Fruit fly (Drosophila melanogaster) whole organism, embryonic: ENCODE measurements around the gene CG10793.
A peak's percentile ranks its signal among the peaks of the same experiment; 100 is the strongest.

ENCODE experiments used
- BEAF-32 ChIP-seq: fragments of 200-800 bp; sonication (Bioruptor generic); optimal IDR thresholded peaks from 3 replicates; lab custom pipeline; 2017; ENCODE audit warnings: missing biosample characterization, missing genetic modification characterization, mild to moderate bottlenecking, moderate library complexity, missing genetic modification reagents
- CG10543 ChIP-seq: fragments of 200-800 bp; sonication (Bioruptor generic); optimal IDR thresholded peaks from 3 replicates; lab custom pipeline; 2017; ENCODE audit warnings: missing biosample characterization, mild to moderate bottlenecking, missing genetic modification characterization, moderate library complexity
- CG12236 ChIP-seq: fragments of 200-800 bp; sonication (Bioruptor generic); optimal IDR thresholded peaks from 2 replicates; lab custom pipeline; 2016; ENCODE audit warnings: missing biosample characterization, missing genetic modification characterization
- CG12769 ChIP-seq: fragments of 200-800 bp; sonication (Bioruptor generic); optimal IDR thresholded peaks from 2 replicates; lab custom pipeline; 2019; ENCODE audit warnings: missing biosample characterization, mild to moderate bottlenecking, missing genetic modification characterization, moderate library complexity
- CG14014 ChIP-seq: fragments of 200-800 bp; sonication (Bioruptor generic); IDR thresholded peaks from 2 replicates; pipeline ENCODE4 v1.3.6; 2022; ENCODE audit warnings: missing biosample characterization, missing genetic modification characterization
- CG14050 ChIP-seq: fragments of 200-800 bp; sonication (Bioruptor generic); IDR thresholded peaks from 3 replicates; pipeline ENCODE4 v1.3.6; 2022; ENCODE audit warnings: missing biosample characterization, missing genetic modification characterization
- CG15479 ChIP-seq: fragments of 200-800 bp; sonication (Bioruptor generic); optimal IDR thresholded peaks from 3 replicates; lab custom pipeline; 2019; ENCODE audit warnings: missing biosample characterization, mild to moderate bottlenecking, missing genetic modification characterization, moderate library complexity
- CG17802 ChIP-seq: fragments of 200-800 bp; sonication (Bioruptor generic); optimal IDR thresholded peaks from 2 replicates; lab custom pipeline; 2018; ENCODE audit warnings: missing biosample characterization, mild to moderate bottlenecking, missing genetic modification characterization, moderate library complexity
- CG18619 ChIP-seq: fragments of 200-800 bp; sonication (Bioruptor generic); optimal IDR thresholded peaks from 3 replicates; lab custom pipeline; 2017; ENCODE audit warnings: missing biosample characterization, mild to moderate bottlenecking, missing genetic modification characterization
- CG2129 ChIP-seq: fragments of 200-800 bp; sonication (Bioruptor generic); IDR thresholded peaks from 2 replicates; pipeline ENCODE4 v1.3.6; 2022; ENCODE audit warnings: missing biosample characterization, missing genetic modification characterization; ENCODE audit not compliant: partially characterized antibody
- CG3065 ChIP-seq: fragments of 200-800 bp; sonication (Bioruptor generic); optimal IDR thresholded peaks from 2 replicates; lab custom pipeline; 2016; ENCODE audit warnings: missing biosample characterization, missing genetic modification characterization
- CG43689 ChIP-seq: fragments of 200-800 bp; sonication (Bioruptor generic); IDR thresholded peaks from 2 replicates; pipeline ENCODE4 v1.3.6; 2022; ENCODE audit warnings: missing biosample characterization, missing genetic modification characterization
- CG4424 ChIP-seq: fragments of 200-800 bp; sonication (Bioruptor generic); optimal IDR thresholded peaks from 3 replicates; lab custom pipeline; 2016; ENCODE audit warnings: missing biosample characterization, missing genetic modification characterization
- CG4617 ChIP-seq: fragments of 200-800 bp; sonication (Bioruptor generic); optimal IDR thresholded peaks from 3 replicates; lab custom pipeline; 2016; ENCODE audit warnings: missing biosample characterization, missing genetic modification characterization, borderline replicate concordance
- CG4730 ChIP-seq: fragments of 200-800 bp; sonication (Bioruptor generic); IDR thresholded peaks from 2 replicates; pipeline ENCODE4 v1.3.6; 2022; ENCODE audit warnings: missing biosample characterization, missing genetic modification characterization
- CG6689 ChIP-seq: fragments of 200-800 bp; sonication (Bioruptor generic); IDR thresholded peaks from 2 replicates; pipeline ENCODE4 v1.3.6; 2022; ENCODE audit warnings: missing biosample characterization, missing genetic modification characterization
- CG7839 ChIP-seq: fragments of 200-800 bp; sonication (Bioruptor generic); optimal IDR thresholded peaks from 3 replicates; lab custom pipeline; 2018; ENCODE audit warnings: missing biosample characterization, mild to moderate bottlenecking, missing genetic modification characterization, moderate library complexity
- CG9437 ChIP-seq: fragments of 200-800 bp; sonication (Bioruptor generic); optimal IDR thresholded peaks from 2 replicates; lab custom pipeline; 2018; ENCODE audit warnings: missing biosample characterization, mild to moderate bottlenecking, missing genetic modification characterization
- CTCF ChIP-seq: fragments of 200-800 bp; sonication (Bioruptor generic); optimal IDR thresholded peaks from 2 replicates; lab custom pipeline; 2017; ENCODE audit warnings: missing biosample characterization, mild to moderate bottlenecking, missing genetic modification characterization, moderate library complexity
- Dip2 ChIP-seq: fragments of 200-800 bp; sonication (Bioruptor generic); IDR thresholded peaks from 2 replicates; pipeline ENCODE4 v1.3.6; 2022; ENCODE audit warnings: missing biosample characterization, missing genetic modification characterization
- Doc2 ChIP-seq: fragments of 200-800 bp; sonication (Bioruptor generic); IDR thresholded peaks from 2 replicates; pipeline ENCODE4 v1.3.6; 2022; ENCODE audit warnings: missing biosample characterization, missing genetic modification characterization
- Ets97D ChIP-seq: fragments of 200-800 bp; sonication (Bioruptor generic); optimal IDR thresholded peaks from 3 replicates; lab custom pipeline; 2016; ENCODE audit warnings: missing biosample characterization, missing genetic modification characterization
- Gsc ChIP-seq: fragments of 200-800 bp; sonication (Bioruptor generic); IDR thresholded peaks from 2 replicates; pipeline ENCODE4 v1.3.6; 2022; ENCODE audit warnings: missing biosample characterization, missing genetic modification characterization
- Hr51 ChIP-seq, 2 experiments: fragments of 200-800 bp; sonication (Bioruptor generic); optimal IDR thresholded peaks; 2 replicates in 1 of 2; 3 replicates in 1 of 2; lab custom pipeline; 2016 to 2018; ENCODE audit warnings: missing biosample characterization in 2 of 2, missing genetic modification characterization in 2 of 2, mild to moderate bottlenecking in 1 of 2, moderate library complexity in 1 of 2
- Kr ChIP-seq: fragments of 200-800 bp; sonication (Bioruptor generic); optimal IDR thresholded peaks from 2 replicates; lab custom pipeline; 2017; ENCODE audit warnings: missing biosample characterization, mild to moderate bottlenecking, missing genetic modification characterization
- MESR4 ChIP-seq: fragments of 200-800 bp; sonication (Bioruptor generic); optimal IDR thresholded peaks from 2 replicates; lab custom pipeline; 2018; ENCODE audit warnings: missing biosample characterization, mild to moderate bottlenecking, missing genetic modification characterization, moderate library complexity
- NK7.1 ChIP-seq: fragments of 200-800 bp; sonication (Bioruptor generic); optimal IDR thresholded peaks from 3 replicates; lab custom pipeline; 2016; ENCODE audit warnings: missing biosample characterization, missing genetic modification characterization
- Scr ChIP-seq: fragments of 200-800 bp; sonication (Bioruptor generic); IDR thresholded peaks from 2 replicates; pipeline ENCODE4 v1.3.6; 2022; ENCODE audit warnings: missing biosample characterization, missing genetic modification characterization; ENCODE audit not compliant: partially characterized antibody
- Six4 ChIP-seq: fragments of 200-800 bp; sonication (Bioruptor generic); optimal IDR thresholded peaks from 2 replicates; lab custom pipeline; 2016; ENCODE audit warnings: missing biosample characterization, missing genetic modification characterization
- al ChIP-seq: fragments of 200-800 bp; sonication (Bioruptor generic); IDR thresholded peaks from 2 replicates; pipeline ENCODE4 v1.3.6; 2022; ENCODE audit warnings: missing biosample characterization, missing genetic modification characterization
- amos ChIP-seq: fragments of 200-800 bp; sonication (Bioruptor generic); IDR thresholded peaks from 2 replicates; pipeline ENCODE4 v1.3.6; 2022; ENCODE audit warnings: missing biosample characterization, missing genetic modification characterization; ENCODE audit not compliant: partially characterized antibody
- ap ChIP-seq: fragments of 200-800 bp; sonication (Bioruptor generic); IDR thresholded peaks from 2 replicates; pipeline ENCODE4 v1.3.6; 2022; ENCODE audit warnings: missing biosample characterization, missing genetic modification characterization
- ato ChIP-seq: fragments of 200-800 bp; sonication (Bioruptor generic); IDR thresholded peaks from 2 replicates; pipeline ENCODE4 v1.3.6; 2022; ENCODE audit warnings: missing biosample characterization, missing genetic modification characterization; ENCODE audit not compliant: partially characterized antibody
- btn ChIP-seq: fragments of 200-800 bp; sonication (Bioruptor generic); optimal IDR thresholded peaks from 2 replicates; lab custom pipeline; 2016; ENCODE audit warnings: missing biosample characterization, missing genetic modification characterization
- cad ChIP-seq: fragments of >200 bp; optimal IDR thresholded peaks from 2 replicates; lab custom pipeline; 2017; ENCODE audit warnings: missing biosample characterization, missing genetic modification characterization
- dan ChIP-seq: fragments of 200-800 bp; sonication (Bioruptor generic); IDR thresholded peaks from 2 replicates; pipeline ENCODE4 v1.3.6; 2022; ENCODE audit warnings: missing biosample characterization, missing genetic modification characterization
- dpn ChIP-seq, 2 experiments: fragments of 200-800 bp; sonication (Bioruptor generic); optimal IDR thresholded peaks; 3 replicates each; lab custom pipeline; 2016; ENCODE audit warnings: missing biosample characterization in 2 of 2, missing genetic modification characterization in 2 of 2
- fd96Cb ChIP-seq: fragments of 200-800 bp; sonication (Bioruptor generic); optimal IDR thresholded peaks from 2 replicates; lab custom pipeline; 2018; ENCODE audit warnings: missing biosample characterization, mild to moderate bottlenecking, missing genetic modification characterization, moderate library complexity
- gsb-n ChIP-seq: fragments of 200-800 bp; sonication (Bioruptor generic); optimal IDR thresholded peaks from 3 replicates; lab custom pipeline; 2018; ENCODE audit warnings: missing biosample characterization, mild to moderate bottlenecking, missing genetic modification characterization
- ham ChIP-seq: fragments of 200-800 bp; sonication (Bioruptor generic); IDR thresholded peaks from 2 replicates; pipeline ENCODE4 v1.3.6; 2022; ENCODE audit warnings: missing biosample characterization, missing genetic modification characterization
- nerfin-2 ChIP-seq: fragments of 200-800 bp; sonication (Bioruptor generic); IDR thresholded peaks from 2 replicates; pipeline ENCODE4 v1.3.6; 2022; ENCODE audit warnings: missing biosample characterization, missing genetic modification characterization; ENCODE audit not compliant: partially characterized antibody
- prd ChIP-seq, 3 experiments: fragments of >200 bp in 2 of 3; fragments of 200-800 bp in 1 of 3; sonication (Bioruptor generic) in 1 of 3; optimal IDR thresholded peaks in 2 of 3; IDR thresholded peaks in 1 of 3; 2 replicates in 2 of 3; 3 replicates in 1 of 3; pipeline versions ENCODE4 v1.3.6 to Lab custom; 2017 to 2022; ENCODE audit warnings: missing biosample characterization in 1 of 3, missing genetic modification characterization in 1 of 3
- psq ChIP-seq: fragments of 200-800 bp; sonication (Bioruptor generic); optimal IDR thresholded peaks from 2 replicates; lab custom pipeline; 2017; ENCODE audit warnings: missing biosample characterization, missing genetic modification characterization
- repo ChIP-seq: fragments of 200-800 bp; sonication (Bioruptor generic); optimal IDR thresholded peaks from 2 replicates; lab custom pipeline; 2016; ENCODE audit warnings: missing biosample characterization, missing genetic modification characterization
- seq ChIP-seq: fragments of 200-800 bp; sonication (Bioruptor generic); IDR thresholded peaks from 2 replicates; pipeline ENCODE4 v1.3.6; 2022; ENCODE audit warnings: missing biosample characterization, missing genetic modification characterization
- sob ChIP-seq: fragments of 200-800 bp; sonication (Bioruptor generic); IDR thresholded peaks from 2 replicates; pipeline ENCODE4 v1.3.6; 2022; ENCODE audit warnings: missing biosample characterization, missing genetic modification characterization
- sqz ChIP-seq: fragments of 200-800 bp; sonication (Bioruptor generic); optimal IDR thresholded peaks from 3 replicates; lab custom pipeline; 2018; ENCODE audit warnings: missing biosample characterization, mild to moderate bottlenecking, missing genetic modification characterization
- tap ChIP-seq: fragments of 200-800 bp; optimal IDR thresholded peaks from 3 replicates; lab custom pipeline; 2019; ENCODE audit warnings: missing biosample characterization, mild to moderate bottlenecking, missing genetic modification characterization, moderate library complexity
- ttk ChIP-seq: fragments of 200-800 bp; sonication (Bioruptor generic); IDR thresholded peaks from 2 replicates; pipeline ENCODE4 v2.1.2; 2022; ENCODE audit warnings: missing biosample characterization, missing genetic modification characterization
- vfl ChIP-seq: fragments of 200-800 bp; sonication (Bioruptor generic); optimal IDR thresholded peaks from 2 replicates; lab custom pipeline; 2016; ENCODE audit warnings: missing biosample characterization, missing genetic modification characterization
- wdn ChIP-seq: fragments of 200-800 bp; sonication (Bioruptor generic); IDR thresholded peaks from 2 replicates; pipeline ENCODE4 v1.3.6; 2022; ENCODE audit warnings: missing biosample characterization, missing genetic modification characterization

CG10793 gene

DNA sequence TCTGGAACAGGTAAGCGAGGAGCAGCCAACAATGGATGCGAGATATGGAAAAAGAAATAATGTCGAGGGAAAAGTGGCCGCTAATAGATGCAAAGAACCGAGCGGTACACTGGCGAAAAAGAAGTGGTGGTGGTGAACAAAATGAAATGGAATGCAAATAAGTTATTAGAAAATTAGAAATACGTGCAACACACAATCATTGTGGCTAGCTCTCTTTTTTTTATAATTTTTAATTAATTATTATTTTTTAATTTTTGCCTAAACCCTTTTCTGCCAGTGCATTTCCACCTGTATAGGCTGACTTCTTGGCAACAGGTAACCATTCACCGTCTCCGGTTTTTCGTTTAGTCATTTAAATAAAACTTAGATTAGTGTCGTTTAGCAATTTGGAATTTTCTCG lies 39.0 kb upstream of the CG10793 start (continued):
- TF ChIP-seq CG18619 (GFP tag; lab: Kevin White, UChicago) (peak; percentile 57), vfl (GFP tag; lab: Kevin White, UChicago) (peak; percentile 15), cad (GFP tag; lab: Kevin White, UChicago) (no peak), ato (no peak), CG12236 (no peak), Hr51 (GFP tag; optimal IDR thresholded peaks at IDR 0.05; lab: Kevin White, UChicago) (peak; percentile 31 to 58), ap (GFP tag; lab: Robert Waterston, UW) (peak; percentile 64), BEAF-32 (GFP tag; lab: Kevin White, UChicago) (no peak), CG14014 (peak; percentile 79), sob (peak; percentile 88), CTCF (no peak), amos (no peak), CG3065 (GFP tag; lab: Kevin White, UChicago) (peak; percentile 45), al (GFP tag; lab: Robert Waterston, UW) (peak; percentile 79), CG17802 (tag; lab: Kevin White, UChicago) (no peak), CG6689 (GFP tag; lab: Robert Waterston, UW) (peak; percentile 89), Doc2 (GFP tag; lab: Robert Waterston, UW) (no peak), CG7839 (tag; lab: Kevin White, UChicago) (peak; percentile 82), repo (GFP tag; lab: Kevin White, UChicago) (peak; percentile 35), Kr (GFP tag; lab: Kevin White, UChicago) (no peak), nerfin-2 (no peak), ham (GFP tag; lab: Robert Waterston, UW) (peak; percentile 65; the same call in 1 of the 2 replicates), CG9437 (peak; percentile 59), btn (GFP tag; lab: Kevin White, UChicago) (no peak), ttk (peak; percentile 80), sqz (GFP tag; lab: Kevin White, UChicago) (peak; percentile 72), CG15479 (GFP tag; lab: Kevin White, UChicago) (no peak), CG14050 (GFP tag; lab: Robert Waterston, UW) (peak; percentile 64), Ets97D (GFP tag; lab: Kevin White, UChicago) (no peak), wdn (GFP tag; lab: Robert Waterston, UW) (peak; percentile 72), dan (GFP tag; lab: Robert Waterston, UW) (peak; percentile 70), seq (GFP tag; lab: Robert Waterston, UW) (peak; percentile 81), CG4424 (GFP tag; lab: Kevin White, UChicago) (peak; percentile 88), Scr (GFP tag; lab: Robert Waterston, UW) (no peak), Six4 (GFP tag; lab: Kevin White, UChicago) (peak; percentile 55), Dip2 (no peak), CG4617 (GFP tag; lab: Kevin White, UChicago) (peak; percentile 46), gsb-n (tag; lab: Kevin White, UChicago) (peak; percentile 84), CG4730 (peak; percentile 70), fd96Cb (tag; lab: Kevin White, UChicago) (peak; percentile 80), MESR4 (no peak), CG12769 (tag; lab: Kevin White, UChicago) (no peak), psq (GFP tag; lab: Kevin White, UChicago) (peak; percentile 29), CG2129 (no peak), Gsc (GFP tag; lab: Robert Waterston, UW) (peak; percentile 54; the same call in 1 of the 2 replicates), tap (peak; percentile 37), prd (optimal IDR thresholded peaks at IDR 0.05; lab: Kevin White, UChicago) (no peak), prd (GFP tag; IDR thresholded peaks at IDR 0.05; lab: Robert Waterston, UW) (peak; percentile 94), CG10543 (GFP tag; lab: Kevin White, UChicago) (peak; percentile 15), NK7.1 (GFP tag; lab: Kevin White, UChicago) (no peak), dpn (GFP tag; optimal IDR thresholded peaks at IDR 0.05; lab: Kevin White, UChicago) (peak; percentile 52 to 66), CG43689 (GFP tag; lab: Robert Waterston, UW) (peak; percentile 49; the same call in 1 of the 2 replicates)
